Worm (Caenorhabditis elegans): ENCODE measurements around the gene R12B2.8.
A peak's percentile ranks its signal among the peaks of the same experiment; 100 is the strongest.

The R12B2.8 gene

DNA sequence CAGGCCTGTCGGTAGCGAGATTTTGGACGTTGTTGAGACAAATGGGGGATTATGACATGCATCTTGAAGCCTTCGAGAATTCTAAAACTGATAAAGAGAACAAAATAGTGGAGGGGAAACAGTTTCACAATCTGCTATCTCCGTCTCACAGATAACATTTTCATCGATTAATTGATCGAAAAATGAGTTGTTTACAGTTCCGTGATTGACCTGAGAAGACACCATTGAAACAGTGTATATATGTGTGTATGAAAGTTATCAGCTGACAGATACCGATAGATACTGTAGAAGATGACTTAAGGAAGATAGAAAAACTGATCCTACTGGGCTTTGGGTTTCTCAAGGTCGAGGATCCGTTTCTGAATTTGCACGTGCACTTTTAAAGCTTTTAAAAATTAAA, 15.4 kb downstream of the R12B2.8 start:
- no peak for TF ChIP-seq dao-5 (tag; optimal IDR thresholded peaks at IDR 0.05)
- TF ChIP-seq W03F9.2 (tag; optimal IDR thresholded peaks at IDR 0.05): no peak
- no peak for TF ChIP-seq him-1 (tag; optimal IDR thresholded peaks at IDR 0.05)

DNA sequence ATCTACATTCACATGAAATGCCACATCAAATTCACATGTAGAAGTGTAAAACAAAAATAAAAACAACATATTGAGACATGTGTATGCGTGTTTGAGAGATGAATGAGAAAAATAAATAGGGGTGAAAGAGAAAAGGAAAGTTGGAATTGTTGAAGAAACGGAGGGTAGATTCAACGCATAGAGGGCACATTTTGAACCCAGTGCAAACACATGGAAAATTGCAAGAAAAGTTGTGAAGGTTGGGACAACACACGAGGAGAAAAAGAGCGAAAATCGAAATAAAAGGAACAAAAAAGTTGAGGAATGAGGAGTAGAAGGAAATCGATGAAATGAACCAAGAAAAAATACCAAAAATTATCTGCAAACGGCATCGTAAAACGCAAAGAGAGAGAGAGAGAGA, 15.9 kb downstream of the R12B2.8 start:
- no peak for TF ChIP-seq W03F9.2 (tag; optimal IDR thresholded peaks at IDR 0.05)
- TF ChIP-seq him-1 (tag; optimal IDR thresholded peaks at IDR 0.05): no peak
- TF ChIP-seq dao-5 (tag; optimal IDR thresholded peaks at IDR 0.05): no peak

DNA sequence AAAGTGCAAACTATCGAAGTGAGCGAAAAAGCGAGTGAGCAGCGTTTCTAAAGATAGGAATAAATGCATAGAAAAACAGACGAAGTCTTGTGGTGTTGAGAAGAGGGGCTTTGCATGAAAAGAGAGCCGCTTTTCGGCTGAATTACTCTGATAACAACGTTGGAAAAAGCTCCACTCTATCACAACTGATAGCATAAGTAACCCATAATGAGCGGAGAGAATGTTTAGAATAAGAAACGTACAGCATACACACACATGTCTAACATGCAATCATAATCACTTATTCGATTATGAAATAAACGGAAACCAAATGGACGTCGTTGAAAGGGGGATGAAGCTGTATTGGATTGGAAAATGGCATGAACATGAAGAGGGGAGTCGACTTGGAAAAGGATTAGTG, 16.6 kb downstream of the R12B2.8 start:
- TF ChIP-seq him-1 (tag; optimal IDR thresholded peaks at IDR 0.05) (no peak), W03F9.2 (tag; optimal IDR thresholded peaks at IDR 0.05) (no peak), dao-5 (tag; optimal IDR thresholded peaks at IDR 0.05) (no peak)

DNA sequence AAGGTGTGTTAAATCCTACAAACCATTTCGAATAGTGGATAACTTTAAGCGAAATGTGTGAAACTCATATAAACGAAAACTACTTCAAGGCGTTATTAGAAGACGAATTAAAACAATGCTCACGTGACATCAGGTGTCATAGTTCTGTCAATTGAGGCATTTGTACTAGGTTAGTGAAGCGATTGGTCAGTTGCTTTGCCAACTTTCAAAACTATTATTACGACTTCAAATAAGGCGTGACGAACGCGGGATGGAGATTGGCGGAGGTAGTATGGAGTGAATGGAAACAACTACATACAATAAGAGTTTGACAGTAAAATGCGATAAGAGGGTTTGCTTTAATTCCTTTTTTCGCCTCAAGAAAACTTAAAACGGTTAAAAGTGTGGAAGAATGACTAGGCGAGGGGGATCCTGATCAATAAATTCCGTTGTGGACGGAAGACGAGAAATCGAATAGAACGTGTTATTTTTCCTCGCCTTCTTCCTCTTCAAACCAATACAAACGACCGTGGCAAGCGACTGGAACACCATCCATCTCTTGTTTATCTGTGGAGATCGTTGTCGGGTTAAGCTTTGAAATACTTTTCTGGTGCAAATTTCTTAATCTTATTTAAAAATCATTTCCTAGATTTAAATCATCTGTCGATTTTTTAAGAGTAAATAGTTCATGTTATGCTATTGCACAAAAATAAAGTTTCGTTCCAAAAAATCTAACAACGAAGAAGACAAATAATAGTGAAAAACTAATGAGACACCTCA, 17.3 kb downstream of the R12B2.8 start:
- TF ChIP-seq W03F9.2 (tag; optimal IDR thresholded peaks at IDR 0.05) (no peak), him-1 (tag; optimal IDR thresholded peaks at IDR 0.05) (no peak), dao-5 (tag; optimal IDR thresholded peaks at IDR 0.05) (no peak)

DNA sequence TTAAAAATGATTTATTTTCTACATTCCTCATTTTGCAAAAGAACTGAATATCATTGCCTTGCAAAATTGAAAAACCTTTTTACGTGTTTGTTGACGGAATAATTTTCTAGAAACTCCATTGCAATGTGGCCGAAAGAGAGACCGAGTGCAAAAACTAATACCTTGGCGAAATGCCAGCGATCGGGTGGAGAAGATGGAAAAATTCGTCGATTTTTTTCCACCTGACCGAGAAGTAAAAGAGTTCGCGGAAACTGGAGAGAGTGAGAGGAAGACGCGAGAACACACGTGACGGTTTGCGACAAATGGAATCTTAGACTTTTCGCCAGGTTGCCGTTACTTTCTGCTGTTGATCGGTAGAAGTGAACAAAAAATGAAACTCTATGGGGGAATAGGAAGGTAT, 18.0 kb downstream of the R12B2.8 start:
- TF ChIP-seq him-1 (tag; optimal IDR thresholded peaks at IDR 0.05) (no peak), W03F9.2 (tag; optimal IDR thresholded peaks at IDR 0.05) (no peak), dao-5 (tag; optimal IDR thresholded peaks at IDR 0.05) (no peak)

DNA sequence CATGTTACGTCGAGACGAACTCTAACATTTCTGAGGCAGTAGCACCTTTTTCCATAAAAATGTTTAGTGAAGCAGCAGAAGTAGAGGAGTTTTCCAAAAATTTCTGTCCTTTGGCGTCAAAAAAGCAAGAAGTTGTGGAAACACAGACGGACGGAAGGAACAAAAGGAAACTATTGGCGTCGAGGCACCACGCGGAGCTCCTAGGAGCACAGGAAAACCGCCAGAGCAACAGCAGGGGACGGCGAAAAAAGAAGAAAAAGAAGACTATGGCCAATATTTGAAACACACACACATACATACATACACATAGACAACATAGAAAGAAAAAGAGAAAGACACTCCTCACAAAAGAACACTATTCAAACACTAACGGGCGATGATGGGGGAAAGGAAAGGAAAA, 19.2 kb downstream of the R12B2.8 start:
- TF ChIP-seq W03F9.2 (tag; optimal IDR thresholded peaks at IDR 0.05): no peak
- no peak for TF ChIP-seq dao-5 (tag; optimal IDR thresholded peaks at IDR 0.05)
- TF ChIP-seq him-1 (tag; optimal IDR thresholded peaks at IDR 0.05): no peak

DNA sequence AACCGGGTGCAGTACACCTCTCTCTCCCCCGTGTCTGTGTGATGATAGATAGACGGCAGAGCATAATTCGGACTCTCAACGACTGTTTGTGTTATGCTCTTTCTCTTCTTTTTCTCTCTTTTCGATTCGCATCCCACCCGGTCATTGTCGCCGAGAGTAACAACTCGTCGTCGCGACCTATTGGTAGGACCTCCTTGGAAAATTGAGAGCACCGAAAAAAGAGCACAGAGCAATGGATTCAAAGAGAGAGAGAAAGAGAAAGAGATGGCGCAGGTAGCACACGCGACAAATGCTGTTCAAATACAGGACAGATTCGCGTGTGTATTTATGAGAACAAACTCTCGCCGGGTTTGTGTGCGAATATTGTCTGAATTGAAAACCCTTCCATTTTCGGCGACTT, 19.9 kb downstream of the R12B2.8 start:
- TF ChIP-seq him-1 (tag; optimal IDR thresholded peaks at IDR 0.05) (no peak), dao-5 (tag; optimal IDR thresholded peaks at IDR 0.05) (no peak), W03F9.2 (tag; optimal IDR thresholded peaks at IDR 0.05) (no peak)

DNA sequence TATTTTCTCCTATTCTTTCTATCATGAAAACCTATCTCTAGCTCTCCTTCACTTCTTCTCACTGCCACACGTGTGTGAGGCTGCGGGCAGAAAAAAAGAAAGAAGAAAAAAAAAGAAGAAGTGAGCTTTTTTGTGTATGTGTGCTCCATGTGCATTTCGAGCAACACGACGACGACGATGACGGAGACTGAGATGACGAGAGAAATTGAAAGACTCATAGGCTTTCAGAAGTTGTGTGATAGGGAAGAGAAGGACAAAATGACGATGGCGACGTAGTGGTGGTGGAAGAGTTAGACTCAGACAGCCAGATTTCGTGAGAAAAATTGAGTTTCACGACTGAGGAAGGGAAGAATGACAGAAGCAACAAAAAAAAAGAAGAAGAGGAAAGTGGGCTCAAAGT, 21.8 kb downstream of the R12B2.8 start:
- no peak for TF ChIP-seq dao-5 (tag; optimal IDR thresholded peaks at IDR 0.05)
- TF ChIP-seq W03F9.2 (tag; optimal IDR thresholded peaks at IDR 0.05): no peak
- peak; percentile 83 for TF ChIP-seq him-1 (tag; optimal IDR thresholded peaks at IDR 0.05)

DNA sequence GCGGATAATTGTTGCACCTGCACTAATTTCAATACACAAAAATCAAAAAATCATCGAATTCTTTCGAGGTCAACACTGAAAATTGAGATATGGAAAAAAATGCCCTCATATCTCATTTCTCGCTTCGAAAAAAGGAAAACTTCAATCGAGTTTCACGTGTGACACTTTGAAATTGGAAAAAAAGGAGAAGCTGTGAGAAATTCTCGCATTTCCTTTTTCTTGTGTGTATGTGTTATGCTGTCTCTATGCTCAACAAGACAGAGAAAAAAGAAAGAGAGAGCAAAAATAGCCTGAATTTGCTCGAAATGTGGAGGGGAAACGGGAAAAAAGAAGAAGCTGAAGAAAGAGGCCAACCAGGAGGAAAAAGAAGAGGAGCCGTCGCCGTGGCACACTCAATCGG, 22.7 kb downstream of the R12B2.8 start:
- TF ChIP-seq W03F9.2 (tag; optimal IDR thresholded peaks at IDR 0.05): no peak

DNA sequence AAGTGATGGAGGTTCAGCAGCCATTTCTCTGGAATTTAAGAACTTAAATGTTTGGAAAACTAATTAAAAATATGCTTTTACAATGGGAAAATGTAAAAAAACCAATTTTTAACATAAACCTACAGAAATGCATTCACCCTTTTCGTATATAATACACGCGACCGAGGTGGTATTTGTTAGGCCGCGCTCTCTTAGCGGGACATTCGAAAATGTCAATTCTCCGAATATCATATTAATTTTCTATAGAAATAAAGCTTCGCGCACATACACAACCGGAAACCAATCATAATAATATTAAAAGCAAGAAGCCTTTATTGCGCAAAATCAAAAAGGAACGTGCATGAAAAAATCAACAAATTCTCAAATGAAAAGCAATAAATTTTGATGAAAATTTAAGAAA, 29.5 kb downstream of the R12B2.8 start, which contains the start of gene ddx-23:
TSS of gene ddx-23 (minus strand) at position 30 of the 400 bp plus-strand sequence.
- TF ChIP-seq him-1 (tag; optimal IDR thresholded peaks at IDR 0.05): no peak
- peak; percentile 1 for TF ChIP-seq W03F9.2 (tag; optimal IDR thresholded peaks at IDR 0.05)
- TF ChIP-seq dao-5 (tag; optimal IDR thresholded peaks at IDR 0.05): no peak

DNA sequence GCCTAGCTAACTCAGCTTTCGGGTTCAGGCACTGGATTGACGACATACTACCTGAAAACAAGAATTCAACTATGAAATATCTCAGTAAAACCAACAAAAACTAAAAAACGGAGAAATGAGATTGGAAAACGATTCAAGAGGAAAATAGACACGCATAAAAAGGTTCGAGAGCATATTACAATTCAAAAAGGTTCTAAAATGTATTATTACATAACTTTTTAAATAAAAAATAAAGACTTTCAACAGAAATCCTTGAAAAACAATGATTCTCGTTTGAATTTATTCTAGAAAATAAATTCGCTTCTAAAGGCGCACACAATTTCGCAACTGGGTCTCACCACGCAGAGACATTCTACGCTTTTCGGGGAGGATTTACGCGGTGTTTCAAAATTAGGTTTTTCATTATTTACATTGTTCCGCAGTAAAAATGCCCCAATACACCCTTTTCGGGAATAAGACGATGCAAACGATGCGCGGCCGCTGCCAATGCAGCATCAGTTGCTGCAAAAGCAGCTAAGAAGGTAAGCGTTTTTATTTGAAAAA, 32.0 kb downstream of the R12B2.8 start, which contains the start of the genes cct-6 and alh-9:
TSS of gene cct-6 (minus strand) at position 51 of the 543 bp plus-strand sequence.
TSS of gene alh-9 (plus strand) at position 382 of the 543 bp plus-strand sequence.
- TF ChIP-seq him-1 (tag; optimal IDR thresholded peaks at IDR 0.05) (no peak), W03F9.2 (tag; optimal IDR thresholded peaks at IDR 0.05) (peak; percentile 94), dao-5 (tag; optimal IDR thresholded peaks at IDR 0.05) (no peak)

DNA sequence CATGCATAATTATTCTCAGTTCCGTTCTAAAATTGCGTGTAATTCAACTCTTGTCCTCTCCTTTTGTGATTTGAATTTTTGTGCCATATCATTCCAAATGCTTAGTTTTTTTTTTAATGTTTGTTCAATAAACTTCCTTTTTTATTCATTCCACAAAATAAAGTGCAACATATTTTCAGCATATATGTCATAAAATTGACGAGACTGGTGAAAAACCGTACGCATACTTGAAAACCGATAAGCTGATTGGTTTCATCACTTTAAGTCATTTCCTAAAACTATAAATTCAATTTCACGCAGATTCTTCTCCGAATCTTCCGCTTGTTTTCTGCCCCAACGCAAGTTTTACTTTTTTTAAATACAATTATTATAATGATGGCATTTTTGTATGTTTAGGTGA, 35.3 kb downstream of the R12B2.8 start, which contains the start of gene dpf-4:
TSS of gene dpf-4 (plus strand) at position 301 of the 400 bp plus-strand sequence.
- TF ChIP-seq W03F9.2 (tag; optimal IDR thresholded peaks at IDR 0.05) (no peak), dao-5 (tag; optimal IDR thresholded peaks at IDR 0.05) (no peak), him-1 (tag; optimal IDR thresholded peaks at IDR 0.05) (no peak)

DNA sequence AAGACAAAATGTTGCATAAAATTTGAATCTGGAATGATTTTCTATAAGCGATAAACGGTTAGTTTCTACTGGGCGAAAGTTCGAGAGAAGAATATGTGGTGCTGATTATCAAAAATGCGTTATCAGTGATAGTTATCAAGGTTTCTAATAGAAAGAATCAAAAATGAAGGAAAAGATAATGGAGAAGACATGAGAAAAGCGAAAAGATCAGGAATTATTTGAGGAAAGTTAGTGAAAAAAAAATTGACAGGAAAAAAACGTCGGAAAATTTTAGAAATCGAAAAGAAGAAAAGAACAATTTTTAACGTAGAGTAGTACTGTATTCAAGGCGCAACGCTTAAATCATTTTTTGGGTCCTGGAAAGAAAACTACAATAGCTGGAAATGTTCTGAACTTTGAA, 40.1 kb downstream of the R12B2.8 start, which contains the start of gene dnpp-1:
TSS of gene dnpp-1 (minus strand) at position 30 of the 400 bp plus-strand sequence.
- TF ChIP-seq W03F9.2 (tag; optimal IDR thresholded peaks at IDR 0.05): peak; percentile 16
- no peak for TF ChIP-seq dao-5 (tag; optimal IDR thresholded peaks at IDR 0.05)
- TF ChIP-seq him-1 (tag; optimal IDR thresholded peaks at IDR 0.05): no peak

DNA sequence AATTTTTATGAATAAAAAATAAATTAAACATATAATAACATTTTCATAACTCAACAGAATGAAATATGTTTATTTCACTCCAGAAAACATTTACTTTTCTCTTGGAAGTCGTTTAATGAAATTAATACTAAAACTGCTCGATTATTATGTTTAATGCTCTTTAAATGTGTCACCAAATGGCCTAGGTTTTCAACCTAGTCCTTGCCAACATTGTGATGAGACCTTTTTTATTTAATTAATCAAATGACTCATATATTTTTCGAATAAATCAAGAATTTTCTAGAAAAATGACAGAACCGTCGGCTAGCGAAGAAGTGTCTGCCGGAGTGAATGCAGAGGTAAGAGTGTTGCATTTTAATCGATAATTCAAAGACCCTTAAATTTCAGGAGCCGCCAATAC, 40.6 kb downstream of the R12B2.8 start, which contains the start of gene rabn-5:
TSS of gene rabn-5 (plus strand) at position 284 of the 400 bp plus-strand sequence.
- TF ChIP-seq dao-5 (tag; optimal IDR thresholded peaks at IDR 0.05): no peak
- TF ChIP-seq him-1 (tag; optimal IDR thresholded peaks at IDR 0.05): no peak
- no peak for TF ChIP-seq W03F9.2 (tag; optimal IDR thresholded peaks at IDR 0.05)
